Fruit fly (Drosophila melanogaster): ENCODE measurements around the gene bc10.

The bc10 gene

DNA sequence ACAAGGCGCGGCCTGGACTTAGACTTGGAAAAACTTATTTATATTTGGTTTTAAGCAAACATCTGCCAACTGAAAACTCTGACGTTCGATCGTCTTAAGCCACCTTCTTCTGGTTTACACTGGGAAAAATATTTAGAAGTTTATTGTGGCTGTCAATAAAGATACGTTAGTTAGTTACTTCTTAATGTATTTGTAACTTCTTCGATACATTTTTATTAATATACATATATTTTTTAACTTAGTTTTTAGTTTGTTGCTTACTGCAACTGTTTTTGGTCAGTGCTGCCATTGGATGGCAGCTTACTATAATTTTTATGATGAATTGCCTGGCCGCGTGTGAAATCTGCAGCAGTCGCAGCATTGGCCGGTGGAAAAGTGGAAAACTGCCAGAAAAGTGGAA is 44.5 kb downstream of the bc10 start (continued):
- TF ChIP-seq CG10979 (tag; optimal IDR thresholded peaks at IDR 0.05) (peak; percentile 43), HLH3B (GFP tag; IDR thresholded peaks at IDR 0.05) (0 out of 2 replicates have a peak, but pooled peaks have one; percentile 21), CG2889 (GFP tag; IDR thresholded peaks at IDR 0.05) (0 out of 3 replicates have a peak, but pooled peaks have one; percentile 15), phol (tag; optimal IDR thresholded peaks at IDR 0.05) (peak; percentile 47), Atf-2 (GFP tag; optimal IDR thresholded peaks at IDR 0.05) (no peak), fd96Cb (tag; optimal IDR thresholded peaks at IDR 0.05) (peak; percentile 6), CG2678 (tag; optimal IDR thresholded peaks at IDR 0.05) (peak; percentile 31), CG31224 (GFP tag; IDR thresholded peaks at IDR 0.05) (no peak), CG16815 (GFP tag; optimal IDR thresholded peaks at IDR 0.05) (no peak), al (GFP tag; IDR thresholded peaks at IDR 0.05) (no peak), cato (GFP tag; optimal IDR thresholded peaks at IDR 0.05; ENCODE audit: borderline replicate concordance) (no peak), CG10267 (tag; optimal IDR thresholded peaks at IDR 0.05) (peak; percentile 11), CG12391 (tag; optimal IDR thresholded peaks at IDR 0.05) (peak; percentile 34), CG17361 (GFP tag; IDR thresholded peaks at IDR 0.05) (0 out of 3 replicates have a peak, but pooled peaks have one; percentile 11), CG6254 (GFP tag; optimal IDR thresholded peaks at IDR 0.05) (no peak), CG2116 (GFP tag; optimal IDR thresholded peaks at IDR 0.05) (no peak), tgo (GFP tag; IDR thresholded peaks at IDR 0.05) (peak; percentile 23; the same call in 1 of the 3 replicates), CG11560 (tag; IDR thresholded peaks at IDR 0.05) (no peak), CG15011 (GFP tag; optimal IDR thresholded peaks at IDR 0.05) (no peak), Xrp1 (GFP tag; IDR thresholded peaks at IDR 0.05) (peak; percentile 58; the same call in 1 of the 2 replicates), CG4730 (GFP tag; IDR thresholded peaks at IDR 0.05) (no peak)

dm6 chr3L:5610582-5610981 is 45.6 kb downstream of the bc10 start:
- TF ChIP-seq CG33557 (GFP tag; optimal IDR thresholded peaks at IDR 0.05) (no peak), Lim3 (GFP tag; IDR thresholded peaks at IDR 0.05) (no peak), salm (tag; optimal IDR thresholded peaks at IDR 0.05) (no peak), wdn (GFP tag; IDR thresholded peaks at IDR 0.05) (no peak), Hmr (GFP tag; optimal IDR thresholded peaks at IDR 0.05) (no peak), Deaf1 (tag; optimal IDR thresholded peaks at IDR 0.05) (peak; percentile 33), CG13287 (GFP tag; IDR thresholded peaks at IDR 0.05; ENCODE audit: partially characterized antibody) (no peak), CoRest (tag; optimal IDR thresholded peaks at IDR 0.05) (no peak), CG18262 (tag; optimal IDR thresholded peaks at IDR 0.05) (no peak), CG3838 (GFP tag; optimal IDR thresholded peaks at IDR 0.05) (no peak), CG7839 (tag; optimal IDR thresholded peaks at IDR 0.05) (no peak), CHES-1-like (GFP tag; optimal IDR thresholded peaks at IDR 0.05) (no peak), Mrtf (GFP tag; IDR thresholded peaks at IDR 0.05) (no peak), PHDP (tag; optimal IDR thresholded peaks at IDR 0.05) (no peak), CG14667 (GFP tag; IDR thresholded peaks at IDR 0.05) (no peak), slp2 (GFP tag; optimal IDR thresholded peaks at IDR 0.05) (no peak), mam (GFP tag; optimal IDR thresholded peaks at IDR 0.05) (no peak), sisA (GFP tag; IDR thresholded peaks at IDR 0.05) (no peak), vvl (GFP tag; IDR thresholded peaks at IDR 0.05) (peak; percentile 15; the same call in 1 of the 2 replicates), CG8924 (tag; optimal IDR thresholded peaks at IDR 0.05) (no peak), ftz-f1 (GFP tag; optimal IDR thresholded peaks at IDR 0.05) (peak; percentile 8), crol (GFP tag; IDR thresholded peaks at IDR 0.05) (no peak), TFAM (GFP tag; optimal IDR thresholded peaks at IDR 0.05) (no peak), aop (GFP tag; IDR thresholded peaks at IDR 0.05) (peak; percentile 66; the same call in 1 of the 2 replicates), ro (GFP tag; IDR thresholded peaks at IDR 0.05) (no peak), ems (GFP tag; optimal IDR thresholded peaks at IDR 0.05) (no peak), CG11398 (GFP tag; optimal IDR thresholded peaks at IDR 0.05) (no peak), Dip3 (GFP tag; optimal IDR thresholded peaks at IDR 0.05) (no peak), CG10959 (GFP tag; IDR thresholded peaks at IDR 0.05) (no peak), klu (GFP tag; IDR thresholded peaks at IDR 0.05) (no peak), Xbp1 (GFP tag; optimal IDR thresholded peaks at IDR 0.05) (no peak)
